Fruit fly (Drosophila melanogaster): ENCODE data around the gene CG5011.
A peak's percentile ranks its signal among the peaks of the same experiment; 100 is the strongest.

The CG5011 gene

dm6 chr2L:1217892-1218473 is 17.5 kb downstream of the CG5011 start (continued):
- TF ChIP-seq CG15479 (GFP tag; optimal IDR thresholded peaks at IDR 0.05) (no peak), CG17829 (tag; optimal IDR thresholded peaks at IDR 0.05) (no peak), BEAF-32 (GFP tag; optimal IDR thresholded peaks at IDR 0.05) (no peak), ci (GFP tag; IDR thresholded peaks at IDR 0.05) (peak; percentile 82), CG16813 (GFP tag; IDR thresholded peaks at IDR 0.05; ENCODE audit: partially characterized antibody) (no peak), CG5180 (GFP tag; optimal IDR thresholded peaks at IDR 0.05) (no peak), pzg (GFP tag; optimal IDR thresholded peaks at IDR 0.05) (no peak), NK7.1 (GFP tag; optimal IDR thresholded peaks at IDR 0.05) (no peak)

dm6 chr2L:1218475-1218874 is 18.0 kb downstream of the CG5011 start:
- TF ChIP-seq grn (GFP tag; optimal IDR thresholded peaks at IDR 0.05) (peak; percentile 13), CG8765 (GFP tag; IDR thresholded peaks at IDR 0.05) (no peak), CG15073 (GFP tag; optimal IDR thresholded peaks at IDR 0.05) (no peak), CG7271 (tag; optimal IDR thresholded peaks at IDR 0.05) (no peak), sim (GFP tag; IDR thresholded peaks at IDR 0.05) (no peak), Blimp-1 (GFP tag; optimal IDR thresholded peaks at IDR 0.05) (no peak), NK7.1 (GFP tag; optimal IDR thresholded peaks at IDR 0.05) (no peak), Jarid2 (GFP tag; optimal IDR thresholded peaks at IDR 0.05) (no peak), ftz-f1 (GFP tag; optimal IDR thresholded peaks at IDR 0.05) (peak; percentile 82), her (GFP tag; optimal IDR thresholded peaks at IDR 0.05) (no peak), Abd-B (GFP tag; optimal IDR thresholded peaks at IDR 0.05) (no peak), knrl (GFP tag; IDR thresholded peaks at IDR 0.05; ENCODE audit: partially characterized antibody) (0 out of 3 replicates have a peak, but pooled peaks have one; percentile 14), CG13624 (GFP tag; optimal IDR thresholded peaks at IDR 0.05) (no peak), CG2116 (GFP tag; optimal IDR thresholded peaks at IDR 0.05) (no peak), so (GFP tag; IDR thresholded peaks at IDR 0.05) (no peak), tio (GFP tag; optimal IDR thresholded peaks at IDR 0.05) (no peak), Hr78 (GFP tag; optimal IDR thresholded peaks at IDR 0.05) (peak in 1 of 2 experiments; percentile 40), HmgD (GFP tag; optimal IDR thresholded peaks at IDR 0.05) (no peak), CG8388 (GFP tag; optimal IDR thresholded peaks at IDR 0.05) (no peak), CG14014 (GFP tag; IDR thresholded peaks at IDR 0.05) (0 out of 2 replicates have a peak, but pooled peaks have one; percentile 3), CG6689 (GFP tag; IDR thresholded peaks at IDR 0.05) (no peak), CG7928 (GFP tag; optimal IDR thresholded peaks at IDR 0.05) (no peak), chinmo (GFP tag; IDR thresholded peaks at IDR 0.05; ENCODE audit: partially characterized antibody) (0 out of 4 replicates have a peak, but pooled peaks have one; percentile 44), cwo (GFP tag; optimal IDR thresholded peaks at IDR 0.05) (no peak), Pdp1 (GFP tag; optimal IDR thresholded peaks at IDR 0.05) (peak in 1 of 2 experiments; percentile 70), Meics (GFP tag; optimal IDR thresholded peaks at IDR 0.05) (peak; percentile 81), unpg (GFP tag; optimal IDR thresholded peaks at IDR 0.05) (no peak), tgo (GFP tag; IDR thresholded peaks at IDR 0.05) (0 out of 3 replicates have a peak, but pooled peaks have one; percentile 12), nmo (GFP tag; optimal IDR thresholded peaks at IDR 0.05) (no peak), repo (GFP tag; optimal IDR thresholded peaks at IDR 0.05) (no peak)

DNA sequence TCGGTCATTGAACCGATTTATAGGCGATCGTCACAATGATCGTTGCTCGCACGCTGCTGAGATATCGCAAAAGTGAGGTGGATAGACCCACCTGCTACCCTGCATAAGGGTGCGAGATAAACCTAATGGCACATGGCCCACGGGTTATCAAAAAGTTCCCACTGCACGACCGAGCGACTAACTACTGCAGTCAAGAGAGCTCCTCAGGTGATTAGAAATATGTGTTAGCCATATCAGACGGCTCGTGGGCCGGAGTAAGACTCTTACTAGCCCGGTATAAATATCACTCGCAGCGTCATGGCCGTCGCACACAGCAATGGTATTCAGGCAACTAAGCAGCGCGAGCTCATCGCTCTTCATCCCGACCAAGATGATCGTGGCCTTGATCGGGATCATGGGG is 18.5 kb downstream of the CG5011 start, which contains the start of gene CG42329:
Gene CG42329, plus strand, starts transcription at position 301 of the 400 bp plus-strand sequence.
- TF ChIP-seq CG31224 (GFP tag; IDR thresholded peaks at IDR 0.05) = no peak
- no peak for TF ChIP-seq CG17612 (GFP tag; IDR thresholded peaks at IDR 0.05)
- no peak for TF ChIP-seq CG30403 (GFP tag; optimal IDR thresholded peaks at IDR 0.05)
- TF ChIP-seq CG9727 (GFP tag; optimal IDR thresholded peaks at IDR 0.05) = no peak
- TF ChIP-seq D19B (GFP tag; optimal IDR thresholded peaks at IDR 0.05) = peak; percentile 16
- TF ChIP-seq slou (GFP tag; optimal IDR thresholded peaks at IDR 0.05) = no peak
- TF ChIP-seq Bdp1 (GFP tag; optimal IDR thresholded peaks at IDR 0.05) = no peak
- TF ChIP-seq CG10543 (GFP tag; optimal IDR thresholded peaks at IDR 0.05) = no peak
- no peak for TF ChIP-seq CG2712 (tag; optimal IDR thresholded peaks at IDR 0.05)

Measured in whole organism, embryonic.